Fruit fly (Drosophila melanogaster) whole organism, prepupa: ENCODE results near the gene gdl.

Experiments used
- Blimp-1 ChIP-seq: fragments of 200-800 bp; sonication (Bioruptor generic); optimal IDR thresholded peaks from 3 replicates; lab custom pipeline; 2017; ENCODE audit warnings: missing biosample characterization, missing genetic modification characterization, mild to moderate bottlenecking, moderate library complexity, missing genetic modification reagents
- CG10631 ChIP-seq: fragments of 200-800 bp; sonication (Bioruptor generic); optimal IDR thresholded peaks from 2 replicates; lab custom pipeline; 2016; ENCODE audit warnings: missing biosample characterization, missing genetic modification characterization
- CG10669 ChIP-seq: fragments of 200-800 bp; sonication (Bioruptor generic); optimal IDR thresholded peaks from 3 replicates; lab custom pipeline; 2018; ENCODE audit warnings: missing biosample characterization, mild to moderate bottlenecking, missing genetic modification characterization, moderate library complexity
- CG11294 ChIP-seq: fragments of 200-800 bp; sonication (Bioruptor generic); IDR thresholded peaks from 2 replicates; pipeline ENCODE4 v1.3.6; 2022; ENCODE audit warnings: missing biosample characterization, missing genetic modification characterization
- CG11762 ChIP-seq: fragments of 200-800 bp; sonication (Bioruptor generic); optimal IDR thresholded peaks from 3 replicates; lab custom pipeline; 2016; ENCODE audit warnings: missing biosample characterization, missing genetic modification characterization; ENCODE audit not compliant: insufficient read depth
- CG16779 ChIP-seq: fragments of 200-800 bp; sonication (Bioruptor generic); optimal IDR thresholded peaks from 3 replicates; lab custom pipeline; 2017; ENCODE audit warnings: missing biosample characterization, mild to moderate bottlenecking, missing genetic modification characterization
- CG31627 ChIP-seq: fragments of 200-800 bp; sonication (Bioruptor generic); optimal IDR thresholded peaks from 3 replicates; lab custom pipeline; 2016; ENCODE audit warnings: missing biosample characterization, missing genetic modification characterization
- CG3919 ChIP-seq: fragments of 200-800 bp; sonication (Bioruptor generic); optimal IDR thresholded peaks from 3 replicates; lab custom pipeline; 2016; ENCODE audit warnings: missing biosample characterization, missing genetic modification characterization
- CG6163 ChIP-seq: fragments of 200-800 bp; sonication (Bioruptor generic); IDR thresholded peaks from 3 replicates; pipeline ENCODE4 v1.3.6; 2022; ENCODE audit warnings: missing biosample characterization, missing genetic modification characterization
- CG6276 ChIP-seq: fragments of 200-800 bp; sonication (Bioruptor generic); optimal IDR thresholded peaks from 2 replicates; lab custom pipeline; 2017; ENCODE audit warnings: missing biosample characterization, mild to moderate bottlenecking, missing genetic modification characterization
- CG6808 ChIP-seq: fragments of 200-800 bp; sonication (Bioruptor generic); optimal IDR thresholded peaks from 3 replicates; lab custom pipeline; 2017; ENCODE audit warnings: missing biosample characterization, missing genetic modification characterization, mild to moderate bottlenecking, moderate library complexity, missing genetic modification reagents
- CG6854 ChIP-seq: fragments of 200-800 bp; sonication (Bioruptor generic); optimal IDR thresholded peaks from 2 replicates; lab custom pipeline; 2017; ENCODE audit warnings: missing biosample characterization, mild to moderate bottlenecking, missing genetic modification characterization
- CG7368 ChIP-seq: fragments of 200-800 bp; sonication (Bioruptor generic); optimal IDR thresholded peaks from 3 replicates; lab custom pipeline; 2016; ENCODE audit warnings: missing biosample characterization, missing genetic modification characterization
- CG8119 ChIP-seq: fragments of 200-800 bp; sonication (Bioruptor generic); IDR thresholded peaks from 3 replicates; pipeline ENCODE4 v1.3.6; 2022; ENCODE audit warnings: missing biosample characterization, missing genetic modification characterization
- CG8319 ChIP-seq: fragments of 200-800 bp; sonication (Bioruptor generic); optimal IDR thresholded peaks from 3 replicates; lab custom pipeline; 2016; ENCODE audit warnings: missing biosample characterization, missing genetic modification characterization
- CG8632 ChIP-seq: fragments of 200-800 bp; sonication (Bioruptor generic); optimal IDR thresholded peaks from 3 replicates; lab custom pipeline; 2016; ENCODE audit warnings: missing biosample characterization, missing genetic modification characterization
- CG9139 ChIP-seq: fragments of 200-800 bp; sonication (Bioruptor generic); optimal IDR thresholded peaks from 3 replicates; lab custom pipeline; 2017; ENCODE audit warnings: missing biosample characterization, mild to moderate bottlenecking, missing genetic modification characterization
- Eip78C ChIP-seq: fragments of 200-800 bp; sonication (Bioruptor generic); peaks from one replicate; lab custom pipeline; 2016; ENCODE audit warnings: missing biosample characterization, missing genetic modification characterization
- Eip93F ChIP-seq: fragments of 200-800 bp; sonication (Bioruptor generic); optimal IDR thresholded peaks from 2 replicates; lab custom pipeline; 2016; ENCODE audit warnings: missing biosample characterization, mild to moderate bottlenecking, missing genetic modification characterization
- Ets21C ChIP-seq: fragments of 200-800 bp; sonication (Bioruptor generic); optimal IDR thresholded peaks from 3 replicates; lab custom pipeline; 2016; ENCODE audit warnings: missing biosample characterization, missing genetic modification characterization
- Ets96B ChIP-seq: fragments of 200-800 bp; optimal IDR thresholded peaks from 2 replicates; lab custom pipeline; 2019; ENCODE audit warnings: missing biosample characterization, mild to moderate bottlenecking, missing genetic modification characterization, moderate library complexity
- Gug ChIP-seq: fragments of 200-800 bp; sonication (Bioruptor generic); IDR thresholded peaks from 2 replicates; pipeline ENCODE4 v1.3.6; 2022; ENCODE audit warnings: missing biosample characterization, missing genetic modification characterization
- Hr4 ChIP-seq: fragments of 200-800 bp; sonication (Bioruptor generic); optimal IDR thresholded peaks from 3 replicates; lab custom pipeline; 2016; ENCODE audit warnings: missing biosample characterization, missing genetic modification characterization
- Lpt ChIP-seq: fragments of 200-800 bp; sonication (Bioruptor generic); optimal IDR thresholded peaks from 3 replicates; lab custom pipeline; 2016; ENCODE audit warnings: missing biosample characterization, missing genetic modification characterization
- Sox14 ChIP-seq: fragments of 200-800 bp; sonication (Bioruptor generic); optimal IDR thresholded peaks from 3 replicates; lab custom pipeline; 2016; ENCODE audit warnings: missing biosample characterization, missing genetic modification characterization
- Sox15 ChIP-seq: fragments of 200-800 bp; sonication (Bioruptor generic); optimal IDR thresholded peaks from 3 replicates; lab custom pipeline; 2016; ENCODE audit warnings: missing biosample characterization, missing genetic modification characterization
- achi ChIP-seq: fragments of 200-800 bp; sonication (Bioruptor generic); optimal IDR thresholded peaks from 3 replicates; lab custom pipeline; 2016; ENCODE audit warnings: missing biosample characterization, missing genetic modification characterization
- acj6 ChIP-seq: fragments of 200-800 bp; sonication (Bioruptor generic); optimal IDR thresholded peaks from 3 replicates; lab custom pipeline; 2016; ENCODE audit warnings: missing biosample characterization, missing genetic modification characterization
- cyc ChIP-seq: fragments of 200-800 bp; sonication (Bioruptor generic); optimal IDR thresholded peaks from 3 replicates; lab custom pipeline; 2016; ENCODE audit warnings: missing biosample characterization, missing genetic modification characterization
- dsx ChIP-seq: fragments of 200-800 bp; optimal IDR thresholded peaks from 3 replicates; lab custom pipeline; 2019; ENCODE audit warnings: missing biosample characterization, mild to moderate bottlenecking, missing genetic modification characterization, moderate library complexity; ENCODE audit not compliant: poor library complexity, severe bottlenecking
- fkh ChIP-seq: fragments of 200-800 bp; sonication (Bioruptor generic); optimal IDR thresholded peaks from 3 replicates; lab custom pipeline; 2017; ENCODE audit warnings: missing biosample characterization, mild to moderate bottlenecking, missing genetic modification characterization, moderate library complexity
- net ChIP-seq: fragments of 200-800 bp; sonication (Bioruptor generic); optimal IDR thresholded peaks from 3 replicates; lab custom pipeline; 2016; ENCODE audit warnings: missing biosample characterization, missing genetic modification characterization
- pdm3 ChIP-seq: fragments of 200-800 bp; sonication (Bioruptor generic); optimal IDR thresholded peaks from 3 replicates; lab custom pipeline; 2016; ENCODE audit warnings: missing biosample characterization, missing genetic modification characterization
- spab ChIP-seq: fragments of 200-800 bp; sonication (Bioruptor generic); optimal IDR thresholded peaks from 2 replicates; lab custom pipeline; 2017; ENCODE audit warnings: missing biosample characterization, mild to moderate bottlenecking, missing genetic modification characterization, missing genetic modification reagents
- ss ChIP-seq, 2 experiments: fragments of 200-800 bp; sonication (Bioruptor generic); optimal IDR thresholded peaks; 2 replicates in 1 of 2; 3 replicates in 1 of 2; lab custom pipeline; 2017 to 2018; ENCODE audit warnings: mild to moderate bottlenecking in 2 of 2, missing biosample characterization in 2 of 2, missing genetic modification characterization in 2 of 2, moderate library complexity in 1 of 2
- svp ChIP-seq: fragments of 200-800 bp; sonication (Bioruptor generic); peaks from one replicate; lab custom pipeline; 2016; ENCODE audit warnings: missing biosample characterization, missing genetic modification characterization
- topi ChIP-seq: fragments of 200-800 bp; sonication (Bioruptor generic); optimal IDR thresholded peaks from 3 replicates; lab custom pipeline; 2016; ENCODE audit warnings: missing biosample characterization, missing genetic modification characterization
- vri ChIP-seq: fragments of 200-800 bp; sonication (Bioruptor generic); optimal IDR thresholded peaks from 3 replicates; lab custom pipeline; 2016; ENCODE audit warnings: missing biosample characterization, mild to moderate bottlenecking, missing genetic modification characterization

The gdl gene

dm6 chr3L:15528096-15528495, 18.9 kb downstream of the gdl start, which contains the start of gene CG42728:
CG42728 (minus strand) TSS chr3L:15528196.
- no peak for TF ChIP-seq Lpt (GFP tag; lab: Kevin White, UChicago)
- no peak for TF ChIP-seq CG8119
- no peak for TF ChIP-seq Blimp-1 (GFP tag; lab: Kevin White, UChicago)
- TF ChIP-seq Eip93F (GFP tag; lab: Kevin White, UChicago): no peak
- no peak for TF ChIP-seq CG7368 (GFP tag; lab: Kevin White, UChicago)
- no peak for TF ChIP-seq CG31627 (GFP tag; lab: Kevin White, UChicago)
- no peak for TF ChIP-seq net (GFP tag; lab: Kevin White, UChicago)
- no peak for TF ChIP-seq Gug (GFP tag; lab: Robert Waterston, UW)
- no peak for TF ChIP-seq CG11762 (GFP tag; lab: Kevin White, UChicago)
- no peak for TF ChIP-seq Ets96B (tag; lab: Kevin White, UChicago)
- no peak for TF ChIP-seq CG6163 (GFP tag; lab: Robert Waterston, UW)
- TF ChIP-seq CG6808: no peak
- no peak for TF ChIP-seq CG16779 (tag; lab: Kevin White, UChicago)
- no peak for TF ChIP-seq topi (GFP tag; lab: Kevin White, UChicago)
- no peak for TF ChIP-seq CG11294 (GFP tag; lab: Robert Waterston, UW)

dm6 chr3L:15529143-15529542, 19.9 kb downstream of the gdl start, which contains the start of gene obst-H:
obst-H (minus strand) TSS chr3L:15529243.
- TF ChIP-seq cyc (GFP tag; lab: Kevin White, UChicago): no peak

DNA sequence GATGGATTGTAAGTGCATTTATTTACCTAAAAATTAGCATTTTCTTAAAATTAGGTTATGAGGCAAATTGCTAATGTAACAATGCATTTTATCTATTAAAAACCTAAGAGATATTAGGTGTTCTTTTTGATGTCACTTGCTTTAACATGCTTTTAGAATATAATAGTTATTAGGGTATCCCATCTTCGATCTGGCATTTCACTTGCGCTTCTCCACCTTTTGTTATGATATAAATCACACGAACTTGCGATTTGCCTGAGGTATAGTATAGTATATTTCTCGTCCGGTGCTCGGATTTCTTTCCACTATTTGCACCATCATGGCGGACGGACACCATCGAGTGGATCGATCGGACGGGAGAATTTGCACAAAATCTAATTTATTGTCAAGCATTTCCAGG, 20.8 kb downstream of the gdl start:
- TF ChIP-seq CG8632 (GFP tag; lab: Kevin White, UChicago) (no peak), acj6 (GFP tag; lab: Kevin White, UChicago) (no peak), CG9139 (GFP tag; lab: Kevin White, UChicago) (no peak), net (GFP tag; lab: Kevin White, UChicago) (no peak), ss (GFP tag; optimal IDR thresholded peaks at IDR 0.05; lab: Kevin White, UChicago) (no peak), Sox14 (no peak), CG10669 (no peak), CG7368 (GFP tag; lab: Kevin White, UChicago) (no peak), Ets21C (GFP tag; lab: Kevin White, UChicago) (no peak), dsx (GFP tag; lab: Kevin White, UChicago) (no peak), CG6276 (GFP tag; lab: Kevin White, UChicago) (no peak), fkh (GFP tag; lab: Kevin White, UChicago) (no peak), pdm3 (no peak), Sox15 (GFP tag; lab: Kevin White, UChicago) (no peak), CG8319 (GFP tag; lab: Kevin White, UChicago) (no peak), Ets96B (tag; lab: Kevin White, UChicago) (no peak), CG11294 (GFP tag; lab: Robert Waterston, UW) (no peak), Hr4 (no peak), vri (no peak), spab (GFP tag; lab: Kevin White, UChicago) (no peak)

DNA sequence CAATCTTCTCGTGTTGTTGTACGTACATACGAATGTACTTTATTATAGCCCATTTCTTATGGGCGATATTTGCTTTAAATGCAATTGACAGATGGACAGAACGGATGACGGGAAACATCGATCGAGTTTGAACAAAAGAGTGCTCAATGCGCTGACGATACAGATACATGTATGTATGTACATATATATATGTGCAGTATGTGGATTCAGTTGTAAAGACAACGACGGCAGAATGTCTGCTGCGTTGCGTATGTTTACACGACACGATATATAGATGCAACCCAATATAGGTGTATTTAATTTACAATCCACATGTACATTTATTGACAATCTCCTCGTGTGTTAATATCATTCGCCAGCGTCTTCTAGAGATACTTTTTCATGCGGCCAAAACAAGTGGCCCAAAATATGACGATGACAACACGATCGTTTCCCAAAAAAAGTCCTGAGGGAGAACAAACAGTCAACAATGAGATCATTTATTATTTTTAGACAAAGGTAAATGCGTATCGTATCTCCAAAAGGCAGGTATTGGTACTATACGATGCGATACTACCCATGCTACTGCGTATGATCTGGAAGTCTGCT, 21.5 kb downstream of the gdl start:
- TF ChIP-seq CG6808 (peak; percentile 14), ss (GFP tag; optimal IDR thresholded peaks at IDR 0.05; lab: Kevin White, UChicago) (peak; percentile 19 to 28), net (GFP tag; lab: Kevin White, UChicago) (no peak), Sox14 (peak; percentile 0), CG8632 (GFP tag; lab: Kevin White, UChicago) (no peak), Ets96B (tag; lab: Kevin White, UChicago) (no peak), svp (GFP tag; lab: Kevin White, UChicago) (no peak), Eip78C (GFP tag; lab: Kevin White, UChicago) (peak; percentile 65), CG8119 (no peak), Lpt (GFP tag; lab: Kevin White, UChicago) (no peak), cyc (GFP tag; lab: Kevin White, UChicago) (no peak), CG10631 (GFP tag; lab: Kevin White, UChicago) (no peak), CG6854 (peak; percentile 34), achi (GFP tag; lab: Kevin White, UChicago) (peak; percentile 24), CG8319 (GFP tag; lab: Kevin White, UChicago) (no peak), CG3919 (GFP tag; lab: Kevin White, UChicago) (peak; percentile 10), fkh (GFP tag; lab: Kevin White, UChicago) (peak; percentile 86)
